Worm (Caenorhabditis elegans) whole organism, L4 larva: Measurements from ENCODE around the gene klo-2.

Experiments used
- F10B5.3 ChIP-seq: sonication (generic microtip); optimal IDR thresholded peaks from 2 replicates; lab custom pipeline; 2016; ENCODE audit warnings: mild to moderate bottlenecking, missing genetic modification characterization, missing compliant biosample characterization
- R02D3.7 ChIP-seq: fragments of 150-350 bp; sonication (generic microtip); optimal IDR thresholded peaks from 3 replicates; lab custom pipeline; 2014; ENCODE audit warnings: missing biosample characterization, missing genetic modification characterization
- lsy-2 ChIP-seq, 2 experiments: fragments of 150-350 bp in 1 of 2; sonication (generic microtip) in 1 of 2; optimal IDR thresholded peaks; 2 replicates each; lab custom pipeline; 2014 to 2017; ENCODE audit warnings: missing biosample characterization in 2 of 2, missing genetic modification characterization in 2 of 2
- nhr-11 ChIP-seq: fragments of 150-350 bp; optimal IDR thresholded peaks from 2 replicates; lab custom pipeline; 2014; ENCODE audit warnings: missing biosample characterization, missing genetic modification characterization
- set-16 ChIP-seq: fragments of 200-800 bp; sonication (Bioruptor generic); IDR thresholded peaks from 2 replicates; pipeline ENCODE4 v1.3.6; 2022; ENCODE audit warnings: missing genetic modification reagents, missing genetic modification characterization, missing compliant biosample characterization
- snpc-1.2 ChIP-seq: fragments of 200-800 bp; sonication (Bioruptor generic); IDR thresholded peaks from 2 replicates; pipeline ENCODE4 v1.3.6; 2022; ENCODE audit warnings: missing genetic modification reagents, missing genetic modification characterization, missing compliant biosample characterization
- zfp-2 ChIP-seq: sonication (generic microtip); optimal IDR thresholded peaks from 2 replicates; lab custom pipeline; 2016; ENCODE audit warnings: mild to moderate bottlenecking, missing genetic modification characterization, missing compliant biosample characterization
- ztf-11 ChIP-seq: fragments of 150-350 bp; optimal IDR thresholded peaks from 2 replicates; lab custom pipeline; 2014; ENCODE audit warnings: missing biosample characterization, missing genetic modification characterization

DNA sequence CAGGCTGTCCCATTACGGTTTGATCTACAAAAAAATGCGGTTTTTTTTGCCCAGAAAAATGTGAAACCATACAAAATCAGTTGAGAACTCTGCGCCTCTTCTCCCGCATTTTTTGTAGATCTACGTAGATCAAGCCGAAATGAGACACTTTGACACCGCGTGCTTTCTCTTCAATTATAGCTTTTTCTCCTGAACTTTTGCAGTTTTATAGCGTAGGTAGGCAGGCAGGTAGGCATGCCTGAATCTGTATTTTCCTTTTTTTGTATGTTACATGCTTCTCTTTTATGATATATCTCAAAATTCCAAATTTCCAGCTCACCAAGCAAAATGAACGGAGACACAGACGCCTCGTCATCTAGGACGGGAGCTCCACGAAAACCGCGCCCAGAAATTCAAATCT is 27.5 kb downstream of the klo-2 start, which contains the start of gene smg-6:
- TF ChIP-seq nhr-11 (tag; lab: Kevin White, UChicago) = no peak
- TF ChIP-seq snpc-1.2 (GFP tag; lab: Robert Waterston, UW) = no peak
- no peak for TF ChIP-seq set-16 (GFP tag; lab: Robert Waterston, UW)
- no peak for TF ChIP-seq F10B5.3 (tag; lab: Kevin White, UChicago)
- no peak for TF ChIP-seq lsy-2 (tag; optimal IDR thresholded peaks at IDR 0.05; lab: Kevin White, UChicago)
- no peak for TF ChIP-seq R02D3.7 (tag; lab: Kevin White, UChicago)
- TF ChIP-seq zfp-2 (tag; lab: Kevin White, UChicago) = no peak
- TF ChIP-seq ztf-11 (tag; lab: Kevin White, UChicago) = no peak
